Fruit fly (Drosophila melanogaster): ENCODE measurements around the gene fd3F.

- TF ChIP-seq Pif1B (GFP tag; optimal IDR thresholded peaks at IDR 0.05) (no peak), CG32121 (GFP tag; IDR thresholded peaks at IDR 0.05) (no peak), Snoo (tag; optimal IDR thresholded peaks at IDR 0.05) (no peak), rn (GFP tag; IDR thresholded peaks at IDR 0.05) (no peak), CG9948 (tag; optimal IDR thresholded peaks at IDR 0.05) (no peak), gl (tag; optimal IDR thresholded peaks at IDR 0.05) (no peak), fd96Ca (GFP tag; IDR thresholded peaks at IDR 0.05) (no peak), CG17806 (tag; optimal IDR thresholded peaks at IDR 0.05) (no peak), CG8301 (tag; optimal IDR thresholded peaks at IDR 0.05) (no peak), CG12605 (GFP tag; IDR thresholded peaks at IDR 0.05) (no peak), CG4496 (GFP tag; IDR thresholded peaks at IDR 0.05) (no peak), Pif1A (GFP tag; optimal IDR thresholded peaks at IDR 0.05) (no peak), D1 (tag; optimal IDR thresholded peaks at IDR 0.05) (no peak), CG15710 (tag; optimal IDR thresholded peaks at IDR 0.05) (no peak)
Observed at dm6 chrX:3772434-3772810, 29.7 kb upstream of the fd3F start.
